Fruit fly (Drosophila melanogaster): ENCODE data around the gene CG13996.

DNA sequence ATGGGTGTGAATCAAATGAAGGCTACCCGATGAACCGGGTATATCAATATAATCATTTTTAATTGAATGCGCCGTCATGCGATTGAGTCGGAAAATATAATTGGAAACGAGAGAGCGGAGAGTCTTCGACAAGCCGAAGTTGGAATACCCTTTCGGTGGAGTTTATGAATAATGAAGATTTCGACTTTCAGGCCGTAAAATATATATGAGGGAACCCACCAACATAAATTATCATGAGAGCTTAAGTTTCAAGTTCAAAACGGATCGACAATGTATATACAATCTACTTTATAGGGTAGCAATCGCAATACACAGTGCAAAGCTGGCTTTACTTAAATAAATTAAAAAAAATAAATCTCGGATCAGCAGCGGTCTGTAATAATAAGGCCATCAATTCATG, 11.2 kb downstream of the CG13996 start:
- TF ChIP-seq br (GFP tag; optimal IDR thresholded peaks at IDR 0.05): no peak
- TF ChIP-seq psq (GFP tag; optimal IDR thresholded peaks at IDR 0.05): no peak
- no peak for TF ChIP-seq fru (GFP tag; optimal IDR thresholded peaks at IDR 0.05)
- TF ChIP-seq GATAd (GFP tag; optimal IDR thresholded peaks at IDR 0.05): no peak
- TF ChIP-seq sage (GFP tag; optimal IDR thresholded peaks at IDR 0.05): no peak
- TF ChIP-seq Hr78 (GFP tag; optimal IDR thresholded peaks at IDR 0.05): no peak
- no peak for TF ChIP-seq tai (GFP tag; optimal IDR thresholded peaks at IDR 0.05)
- TF ChIP-seq woc (GFP tag; optimal IDR thresholded peaks at IDR 0.05): no peak
- TF ChIP-seq Dfd (GFP tag; optimal IDR thresholded peaks at IDR 0.05): no peak
- TF ChIP-seq pan (optimal IDR thresholded peaks at IDR 0.05): no peak
